In the genomic region with DNA sequence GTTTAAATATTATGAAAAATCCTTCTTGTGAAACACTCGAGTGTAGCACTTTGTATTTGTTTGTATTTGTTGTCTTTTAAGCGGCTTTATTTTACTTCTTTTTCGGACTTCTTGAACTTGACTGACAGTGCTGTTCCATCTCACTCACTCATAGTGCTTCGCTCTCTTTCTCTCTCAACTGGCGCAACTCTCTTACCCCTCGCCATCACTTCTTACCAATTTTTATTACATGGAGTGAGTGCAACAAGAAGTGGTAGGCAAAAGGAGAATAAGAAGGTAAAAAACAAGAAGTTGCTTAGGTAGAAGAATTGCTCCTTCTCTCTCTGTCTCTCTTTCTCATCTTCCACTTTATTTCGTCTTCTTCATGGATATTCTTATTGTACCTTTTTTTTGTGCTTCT, we compare ENCODE assay signal across 4 fruit fly cellular contexts.
A peak's percentile ranks its signal among the peaks of the same experiment; 100 is the strongest.
TF ChIP-seq lines count a peak whose summit lies in the region.

No protein-coding gene starts in this region.

- TF ChIP-seq CTCF in whole organism, embryonic (GFP tag; optimal IDR thresholded peaks at IDR 0.05; lab: Kevin White, UChicago): no peak

TF ChIP-seq in whole organism, embryonic, 481 proteins besides CTCF, POLR2A, EP300 and RAD21 (continues in another document):
- TF ChIP-seq scrt (GFP tag; optimal IDR thresholded peaks at IDR 0.05; lab: Kevin White, UChicago) (no peak), CG5180 (GFP tag; optimal IDR thresholded peaks at IDR 0.05; lab: Kevin White, UChicago) (peak; percentile 65), oc (tag; optimal IDR thresholded peaks at IDR 0.05; lab: Kevin White, UChicago) (peak; percentile 17), CG1832 (GFP tag; optimal IDR thresholded peaks at IDR 0.05; lab: Kevin White, UChicago) (peak; percentile 64), sisA (GFP tag; IDR thresholded peaks at IDR 0.05; lab: Robert Waterston, UW) (no peak), peb (GFP tag; IDR thresholded peaks at IDR 0.05; lab: Robert Waterston, UW) (no peak), CG30020 (tag; optimal IDR thresholded peaks at IDR 0.05; lab: Kevin White, UChicago) (no peak), kni (GFP tag; optimal IDR thresholded peaks at IDR 0.05; lab: Kevin White, UChicago) (peak; percentile 58), pros (GFP tag; optimal IDR thresholded peaks at IDR 0.05; lab: Kevin White, UChicago) (peak; percentile 96), CG7928 (GFP tag; optimal IDR thresholded peaks at IDR 0.05; lab: Kevin White, UChicago) (no peak), Elba2 (GFP tag; optimal IDR thresholded peaks at IDR 0.05; lab: Kevin White, UChicago) (peak; percentile 71), chinmo (GFP tag; IDR thresholded peaks at IDR 0.05; lab: Robert Waterston, UW; ENCODE audit: partially characterized antibody) (0 out of 4 replicates have a peak, but pooled peaks have one; percentile 43), Ssrp (tag; optimal IDR thresholded peaks at IDR 0.05; lab: Kevin White, UChicago) (no peak), crol (GFP tag; IDR thresholded peaks at IDR 0.05; lab: Robert Waterston, UW) (peak; percentile 88), Trl (optimal IDR thresholded peaks at IDR 0.05; lab: Kevin White, UChicago) (peak in 1 of 2 experiments; percentile 16), Trl (GFP tag; optimal IDR thresholded peaks at IDR 0.05; lab: Kevin White, UChicago) (no peak), psq (GFP tag; optimal IDR thresholded peaks at IDR 0.05; lab: Kevin White, UChicago) (peak; percentile 63), tll (GFP tag; optimal IDR thresholded peaks at IDR 0.05; lab: Kevin White, UChicago) (peak in 1 of 2 experiments; percentile 33), hth (optimal IDR thresholded peaks at IDR 0.05; lab: Kevin White, UChicago) (no peak), CG2199 (GFP tag; IDR thresholded peaks at IDR 0.05; lab: Robert Waterston, UW) (peak; percentile 69; the same call in 2 of the 3 replicates), CG15479 (GFP tag; optimal IDR thresholded peaks at IDR 0.05; lab: Kevin White, UChicago) (peak; percentile 77)

TF ChIP-seq in whole organism, prepupa, 60 proteins besides CTCF, POLR2A, EP300 and RAD21:
- TF ChIP-seq CG6163 (GFP tag; IDR thresholded peaks at IDR 0.05; lab: Robert Waterston, UW): peak; percentile 71
- TF ChIP-seq net (GFP tag; optimal IDR thresholded peaks at IDR 0.05; lab: Kevin White, UChicago): no peak
- peak; percentile 1 for TF ChIP-seq esn (GFP tag; optimal IDR thresholded peaks at IDR 0.05; lab: Kevin White, UChicago)
- TF ChIP-seq Eip78C (GFP tag; lab: Kevin White, UChicago): peak; percentile 16

TF ChIP-seq in whole organism, pupa, 21 proteins besides CTCF, POLR2A, EP300 and RAD21:
- TF ChIP-seq CG15710 (tag; optimal IDR thresholded peaks at IDR 0.05; lab: Kevin White, UChicago) (peak; percentile 8), Pif1B (GFP tag; optimal IDR thresholded peaks at IDR 0.05; lab: Kevin White, UChicago) (no peak), Pif1A (GFP tag; optimal IDR thresholded peaks at IDR 0.05; lab: Kevin White, UChicago) (no peak), EcR (GFP tag; optimal IDR thresholded peaks at IDR 0.05; lab: Kevin White, UChicago) (peak; percentile 28), CG4496 (GFP tag; IDR thresholded peaks at IDR 0.05; lab: Robert Waterston, UW) (no peak), CG13204 (GFP tag; optimal IDR thresholded peaks at IDR 0.05; lab: Kevin White, UChicago) (peak; percentile 11), CG32121 (GFP tag; IDR thresholded peaks at IDR 0.05; lab: Robert Waterston, UW) (no peak), CG9948 (tag; optimal IDR thresholded peaks at IDR 0.05; lab: Kevin White, UChicago) (no peak)
TF ChIP-seq in whole organism, pupa: peak in this region for 3.

TF ChIP-seq in whole organism, wandering third instar larva, 38 proteins besides CTCF, POLR2A, EP300 and RAD21:
- TF ChIP-seq foxo (GFP tag; optimal IDR thresholded peaks at IDR 0.05; lab: Kevin White, UChicago): no peak
- TF ChIP-seq fru (GFP tag; optimal IDR thresholded peaks at IDR 0.05; lab: Kevin White, UChicago): peak; percentile 38
- TF ChIP-seq Hr78 (GFP tag; optimal IDR thresholded peaks at IDR 0.05; lab: Kevin White, UChicago): no peak
- TF ChIP-seq usp (GFP tag; optimal IDR thresholded peaks at IDR 0.05; lab: Kevin White, UChicago): no peak
- TF ChIP-seq GATAd (GFP tag; optimal IDR thresholded peaks at IDR 0.05; lab: Kevin White, UChicago): no peak
- TF ChIP-seq jim (GFP tag; optimal IDR thresholded peaks at IDR 0.05; lab: Kevin White, UChicago): no peak
- no peak for TF ChIP-seq Dfd (GFP tag; optimal IDR thresholded peaks at IDR 0.05; lab: Kevin White, UChicago)
- TF ChIP-seq Hr83 (GFP tag; optimal IDR thresholded peaks at IDR 0.05; lab: Kevin White, UChicago; ENCODE audit: poor library complexity, severe bottlenecking): no peak
- TF ChIP-seq sage (GFP tag; optimal IDR thresholded peaks at IDR 0.05; lab: Kevin White, UChicago): no peak
- no peak for TF ChIP-seq Mio (GFP tag; optimal IDR thresholded peaks at IDR 0.05; lab: Kevin White, UChicago)
- TF ChIP-seq psq (GFP tag; optimal IDR thresholded peaks at IDR 0.05; lab: Kevin White, UChicago): peak; percentile 96
- TF ChIP-seq tai (GFP tag; optimal IDR thresholded peaks at IDR 0.05; lab: Kevin White, UChicago): no peak
- no peak for TF ChIP-seq h (GFP tag; optimal IDR thresholded peaks at IDR 0.05; lab: Kevin White, UChicago)
- no peak for TF ChIP-seq dsf (GFP tag; optimal IDR thresholded peaks at IDR 0.05; lab: Kevin White, UChicago; ENCODE audit: borderline replicate concordance)
- TF ChIP-seq Rel (GFP tag; optimal IDR thresholded peaks at IDR 0.05; lab: Kevin White, UChicago): no peak
- no peak for TF ChIP-seq Rel (tag; optimal IDR thresholded peaks at IDR 0.05; lab: Kevin White, UChicago)
- TF ChIP-seq CG32264 (GFP tag; optimal IDR thresholded peaks at IDR 0.05; lab: Kevin White, UChicago): no peak
- no peak for TF ChIP-seq Hnf4 (GFP tag; optimal IDR thresholded peaks at IDR 0.05; lab: Kevin White, UChicago)
- TF ChIP-seq dl (GFP tag; optimal IDR thresholded peaks at IDR 0.05; lab: Kevin White, UChicago; ENCODE audit: insufficient read depth in 1 of 2, partially characterized antibody in 2 of 2): peak in 1 of 2 experiments; percentile 7
- TF ChIP-seq dmrt93B (GFP tag; optimal IDR thresholded peaks at IDR 0.05; lab: Kevin White, UChicago): no peak
TF ChIP-seq in whole organism, wandering third instar larva: peak in this region for 3.
